Worm (Caenorhabditis elegans) whole organism, early embryonic: ENCODE measurements around the gene Y32H12A.6.
A peak's percentile ranks its signal among the peaks of the same experiment; 100 is the strongest.

Source experiments
- B0310.2 ChIP-seq: sonication (generic microtip); optimal IDR thresholded peaks from 2 replicates; lab custom pipeline; 2016; ENCODE audit warnings: mild to moderate bottlenecking, missing genetic modification characterization, missing compliant biosample characterization
- F13C5.2 ChIP-seq: sonication (generic microtip); optimal IDR thresholded peaks from 2 replicates; lab custom pipeline; 2017; ENCODE audit warnings: mild to moderate bottlenecking, missing genetic modification characterization, inconsistent platforms, missing compliant biosample characterization
- aly-1 ChIP-seq: sonication (generic microtip); optimal IDR thresholded peaks from 2 replicates; lab custom pipeline; 2016; ENCODE audit warnings: missing genetic modification characterization, missing compliant biosample characterization
- ama-1 ChIP-seq: fragments of 150-350 bp; optimal IDR thresholded peaks from 2 replicates; lab custom pipeline; 2014
- ceh-13 ChIP-seq: fragments of 200-800 bp; sonication (Bioruptor generic); optimal IDR thresholded peaks from 2 replicates; lab custom pipeline; 2018; ENCODE audit warnings: mild to moderate bottlenecking, missing genetic modification characterization, missing compliant biosample characterization
- ceh-36 ChIP-seq: sonication (generic microtip); optimal IDR thresholded peaks from 2 replicates; lab custom pipeline; 2016; ENCODE audit warnings: missing genetic modification characterization, inconsistent platforms, missing compliant biosample characterization
- ets-7 ChIP-seq: sonication (generic microtip); optimal IDR thresholded peaks from 2 replicates; lab custom pipeline; 2016; ENCODE audit warnings: missing genotype, missing genetic modification characterization, missing compliant biosample characterization
- flt-1 ChIP-seq: fragments of 200-800 bp; sonication (Bioruptor generic); IDR thresholded peaks from 2 replicates; pipeline ENCODE4 v1.3.6; 2022; ENCODE audit warnings: missing genetic modification characterization, missing compliant biosample characterization
- hmbx-1 ChIP-seq: sonication (generic microtip); optimal IDR thresholded peaks from 2 replicates; lab custom pipeline; 2016; ENCODE audit warnings: mild to moderate bottlenecking, missing genetic modification characterization, missing compliant biosample characterization
- hmg-4 ChIP-seq: fragments of 200-800 bp; sonication (Bioruptor generic); optimal IDR thresholded peaks from 2 replicates; lab custom pipeline; 2018; ENCODE audit warnings: mild to moderate bottlenecking, missing genetic modification characterization, missing compliant biosample characterization
- hnd-1 ChIP-seq: sonication (generic microtip); optimal IDR thresholded peaks from 2 replicates; lab custom pipeline; 2016; ENCODE audit warnings: missing genetic modification characterization, missing compliant biosample characterization
- pes-1 ChIP-seq: fragments of 200-800 bp; sonication (Bioruptor generic); IDR thresholded peaks from 2 replicates; pipeline ENCODE4 v1.3.6; 2022; ENCODE audit warnings: missing genetic modification reagents, missing genetic modification characterization, missing compliant biosample characterization
- scrt-1 ChIP-seq: fragments of 200-800 bp; sonication (Bioruptor generic); IDR thresholded peaks from 2 replicates; pipeline ENCODE4 v1.3.6; 2022; ENCODE audit warnings: missing genetic modification characterization, missing compliant biosample characterization
- sea-1 ChIP-seq: fragments of 200-800 bp; sonication (Bioruptor generic); conservative IDR thresholded peaks from 2 replicates; pipeline ENCODE4 v1.3.6; 2022; ENCODE audit warnings: missing genetic modification characterization, missing compliant biosample characterization
- tbx-11 ChIP-seq: fragments of 200-800 bp; sonication (Bioruptor generic); IDR thresholded peaks from 2 replicates; pipeline ENCODE4 v1.3.6; 2022; ENCODE audit warnings: missing genetic modification characterization, missing compliant biosample characterization
- tbx-37 ChIP-seq: fragments of 200-800 bp; sonication (Bioruptor generic); conservative IDR thresholded peaks from 2 replicates; pipeline ENCODE4 v1.3.6; 2022; ENCODE audit warnings: missing genetic modification reagents, missing genetic modification characterization, missing compliant biosample characterization
- tra-4 ChIP-seq: sonication (generic microtip); optimal IDR thresholded peaks from 2 replicates; lab custom pipeline; 2017; ENCODE audit warnings: missing genetic modification characterization, missing compliant biosample characterization

The Y32H12A.6 gene

ce11 chrIII:5395746-5396145 is 13.8 kb upstream of the Y32H12A.6 start:
- no peak for TF ChIP-seq hnd-1 (tag; lab: Kevin White, UChicago)
- TF ChIP-seq ceh-13 (GFP tag; lab: Kevin White, UChicago), result no peak
- TF ChIP-seq hmg-4 (GFP tag; lab: Kevin White, UChicago), result no peak
- no peak for TF ChIP-seq F13C5.2 (tag; lab: Kevin White, UChicago)
- no peak for TF ChIP-seq hmbx-1 (tag; lab: Kevin White, UChicago)
- no peak for TF ChIP-seq aly-1 (tag; lab: Kevin White, UChicago)
- no peak for TF ChIP-seq tra-4 (tag; lab: Kevin White, UChicago)
- no peak for TF ChIP-seq scrt-1 (GFP tag; lab: Robert Waterston, UW)
- TF ChIP-seq tbx-37 (GFP tag; lab: Robert Waterston, UW), result no peak
- TF ChIP-seq B0310.2 (tag; lab: Kevin White, UChicago), result no peak
- TF ChIP-seq sea-1 (GFP tag; lab: Robert Waterston, UW), result no peak
- no peak for TF ChIP-seq pes-1 (GFP tag; lab: Robert Waterston, UW)

ce11 chrIII:5389365-5389764 is 7.4 kb upstream of the Y32H12A.6 start:
- TF ChIP-seq ama-1 (no peak), hnd-1 (tag; lab: Kevin White, UChicago) (no peak), hmbx-1 (tag; lab: Kevin White, UChicago) (no peak), flt-1 (GFP tag; lab: Robert Waterston, UW) (no peak), aly-1 (tag; lab: Kevin White, UChicago) (no peak), scrt-1 (GFP tag; lab: Robert Waterston, UW) (no peak), ceh-13 (GFP tag; lab: Kevin White, UChicago) (no peak), tra-4 (tag; lab: Kevin White, UChicago) (no peak), hmg-4 (GFP tag; lab: Kevin White, UChicago) (no peak), tbx-37 (GFP tag; lab: Robert Waterston, UW) (no peak), sea-1 (GFP tag; lab: Robert Waterston, UW) (no peak), B0310.2 (tag; lab: Kevin White, UChicago) (no peak), tbx-11 (GFP tag; lab: Robert Waterston, UW) (no peak), ceh-36 (tag; lab: Kevin White, UChicago) (no peak), F13C5.2 (tag; lab: Kevin White, UChicago) (no peak), pes-1 (GFP tag; lab: Robert Waterston, UW) (no peak)

- TF ChIP-seq scrt-1 (GFP tag; lab: Robert Waterston, UW) (no peak), hnd-1 (tag; lab: Kevin White, UChicago) (no peak), aly-1 (tag; lab: Kevin White, UChicago) (no peak), hmg-4 (GFP tag; lab: Kevin White, UChicago) (no peak)
These were observed 6.1 kb upstream of the Y32H12A.6 start for ce11 chrIII:5388113-5388512.

DNA sequence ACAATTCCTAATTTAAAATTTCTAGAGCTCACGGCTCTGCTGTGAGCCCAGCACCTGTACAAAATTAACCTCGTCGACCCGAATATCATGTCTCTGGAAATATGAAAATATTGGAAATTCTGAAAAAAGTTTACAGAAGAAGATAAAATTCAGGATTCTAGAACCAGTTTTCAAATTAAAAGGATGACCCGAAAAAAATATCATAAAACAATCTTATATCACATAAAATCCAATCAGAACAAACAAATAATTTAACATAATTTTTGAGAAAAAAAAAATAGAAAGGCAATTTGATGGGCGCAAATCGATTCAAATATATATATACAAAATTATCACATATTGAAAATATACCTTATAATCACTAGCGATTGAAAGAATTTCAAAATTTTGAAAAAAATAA is 3.3 kb upstream of the Y32H12A.6 start, which contains the start of gene Y32H12A.7:
Gene Y32H12A.7, minus strand, starts transcription at position 101 of the 400 bp plus-strand sequence.
- TF ChIP-seq B0310.2 (tag; lab: Kevin White, UChicago), result no peak

ce11 chrIII:5380554-5380953 is 1.4 kb downstream of the Y32H12A.6 start:
- no peak for TF ChIP-seq F13C5.2 (tag; lab: Kevin White, UChicago)
- no peak for TF ChIP-seq tra-4 (tag; lab: Kevin White, UChicago)
- TF ChIP-seq ets-7 (tag; lab: Kevin White, UChicago), result no peak
- TF ChIP-seq hnd-1 (tag; lab: Kevin White, UChicago), result no peak
- no peak for TF ChIP-seq sea-1 (GFP tag; lab: Robert Waterston, UW)
- TF ChIP-seq hmg-4 (GFP tag; lab: Kevin White, UChicago), result no peak
- no peak for TF ChIP-seq ama-1
- TF ChIP-seq ceh-36 (tag; lab: Kevin White, UChicago), result no peak
- no peak for TF ChIP-seq pes-1 (GFP tag; lab: Robert Waterston, UW)
- TF ChIP-seq scrt-1 (GFP tag; lab: Robert Waterston, UW), result no peak
- TF ChIP-seq hmbx-1 (tag; lab: Kevin White, UChicago), result no peak
- TF ChIP-seq ceh-13 (GFP tag; lab: Kevin White, UChicago), result no peak
- TF ChIP-seq B0310.2 (tag; lab: Kevin White, UChicago), result no peak

DNA sequence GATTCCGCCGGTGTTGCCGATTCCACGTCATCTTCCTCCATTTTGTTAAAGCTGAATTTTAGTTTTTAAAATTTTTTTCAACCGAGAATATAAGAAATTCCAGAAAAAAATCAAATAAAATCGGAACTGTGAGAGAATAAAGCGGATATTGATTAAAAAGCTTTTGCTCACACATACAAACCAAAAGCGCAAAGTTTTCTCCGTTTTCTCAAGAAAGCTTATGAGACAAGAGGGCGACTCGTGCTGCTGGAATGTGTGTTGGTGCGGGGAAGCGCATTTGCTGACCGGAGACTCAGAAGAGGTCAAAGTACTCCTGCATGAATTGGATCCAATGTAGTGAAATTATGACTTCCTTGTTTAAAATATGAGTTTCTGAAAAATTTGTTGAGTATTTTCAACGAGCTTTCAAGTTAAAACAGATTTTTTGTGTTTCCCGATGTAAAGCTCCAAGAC is 2.1 kb downstream of the Y32H12A.6 start, which contains the start of gene paqr-2:
Gene paqr-2, minus strand, starts transcription at position 51 of the 453 bp plus-strand sequence.
- TF ChIP-seq sea-1 (GFP tag; lab: Robert Waterston, UW) (no peak), hmg-4 (GFP tag; lab: Kevin White, UChicago) (peak; percentile 18)

DNA sequence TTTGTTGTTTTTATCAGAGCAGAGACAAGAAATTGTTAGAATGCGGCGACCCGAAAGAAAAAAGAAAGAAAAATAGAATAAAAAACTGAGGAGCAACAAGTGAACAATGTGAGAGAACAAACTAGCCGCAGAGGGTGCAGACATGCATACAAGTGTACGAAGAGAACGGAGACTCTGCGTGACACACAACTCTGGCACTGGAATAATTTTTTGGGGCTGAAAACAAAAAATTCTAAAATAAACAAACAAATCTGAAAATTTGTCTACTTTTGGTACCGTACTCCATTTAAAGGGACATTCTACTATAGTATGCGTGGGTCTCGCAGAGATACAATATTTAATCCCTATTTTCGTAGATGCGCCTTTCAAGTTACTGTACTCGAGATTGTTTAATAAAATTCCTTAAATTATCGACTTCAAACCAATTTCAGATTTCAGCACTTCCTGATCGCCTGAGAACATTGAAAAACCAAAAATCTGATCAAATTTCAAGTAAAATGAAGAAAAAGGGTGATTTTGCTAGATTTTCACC is 6.9 kb downstream of the Y32H12A.6 start:
- TF ChIP-seq ama-1 (no peak), aly-1 (tag; lab: Kevin White, UChicago) (no peak), hnd-1 (tag; lab: Kevin White, UChicago) (no peak), tra-4 (tag; lab: Kevin White, UChicago) (no peak), F13C5.2 (tag; lab: Kevin White, UChicago) (no peak), sea-1 (GFP tag; lab: Robert Waterston, UW) (no peak), tbx-37 (GFP tag; lab: Robert Waterston, UW) (no peak), flt-1 (GFP tag; lab: Robert Waterston, UW) (no peak), hmg-4 (GFP tag; lab: Kevin White, UChicago) (no peak), hmbx-1 (tag; lab: Kevin White, UChicago) (no peak), ets-7 (tag; lab: Kevin White, UChicago) (no peak), B0310.2 (tag; lab: Kevin White, UChicago) (no peak), scrt-1 (GFP tag; lab: Robert Waterston, UW) (no peak), ceh-13 (GFP tag; lab: Kevin White, UChicago) (no peak), tbx-11 (GFP tag; lab: Robert Waterston, UW) (no peak), ceh-36 (tag; lab: Kevin White, UChicago) (no peak), pes-1 (GFP tag; lab: Robert Waterston, UW) (no peak)
